Fruit fly (Drosophila melanogaster): Measurements from ENCODE around the gene Dab.

The Dab gene

DNA sequence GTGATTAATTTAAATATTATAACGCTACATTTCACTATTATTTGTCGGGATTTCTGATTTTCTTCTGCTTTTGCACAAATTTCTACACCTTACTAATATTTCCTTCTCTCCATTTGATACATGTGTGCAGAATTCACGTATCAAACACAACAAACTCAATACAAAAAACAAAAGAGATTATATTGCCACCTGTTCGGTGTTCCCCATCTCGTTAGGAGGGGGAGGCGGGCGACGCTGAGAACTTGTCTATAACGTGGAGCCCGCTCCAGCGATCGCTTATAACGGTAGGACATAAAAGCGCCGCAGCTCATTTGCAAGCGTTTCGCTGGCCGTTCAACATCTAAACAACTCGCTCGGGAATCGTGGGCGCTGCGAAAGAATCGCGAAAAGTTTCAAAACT lies 21.3 kb downstream of the Dab start, which contains the start of gene CG9701:
TSS of gene CG9701 (plus strand) at position 301 of the 400 bp plus-strand sequence.
- TF ChIP-seq gl (tag; optimal IDR thresholded peaks at IDR 0.05) = no peak
- TF ChIP-seq CG15710 (tag; optimal IDR thresholded peaks at IDR 0.05) = no peak
- no peak for TF ChIP-seq Pif1A (GFP tag; optimal IDR thresholded peaks at IDR 0.05)
- TF ChIP-seq CG13204 (GFP tag; optimal IDR thresholded peaks at IDR 0.05) = no peak
- TF ChIP-seq rn (GFP tag; IDR thresholded peaks at IDR 0.05) = no peak
- TF ChIP-seq CG10348 (GFP tag; IDR thresholded peaks at IDR 0.05) = no peak
- no peak for TF ChIP-seq Ets98B (GFP tag; IDR thresholded peaks at IDR 0.05)
- TF ChIP-seq CG14655 (GFP tag; optimal IDR thresholded peaks at IDR 0.05) = no peak
- TF ChIP-seq CG8159 (tag; optimal IDR thresholded peaks at IDR 0.05) = no peak

- peak; percentile 67 for TF ChIP-seq D1 (tag; optimal IDR thresholded peaks at IDR 0.05)
- TF ChIP-seq CG32121 (GFP tag; IDR thresholded peaks at IDR 0.05) = no peak
- TF ChIP-seq Snoo (tag; optimal IDR thresholded peaks at IDR 0.05) = no peak
- TF ChIP-seq CG12605 (GFP tag; IDR thresholded peaks at IDR 0.05) = no peak
Measured at dm6 chr3L:16741660-16742059, 29.7 kb downstream of the Dab start.

DNA sequence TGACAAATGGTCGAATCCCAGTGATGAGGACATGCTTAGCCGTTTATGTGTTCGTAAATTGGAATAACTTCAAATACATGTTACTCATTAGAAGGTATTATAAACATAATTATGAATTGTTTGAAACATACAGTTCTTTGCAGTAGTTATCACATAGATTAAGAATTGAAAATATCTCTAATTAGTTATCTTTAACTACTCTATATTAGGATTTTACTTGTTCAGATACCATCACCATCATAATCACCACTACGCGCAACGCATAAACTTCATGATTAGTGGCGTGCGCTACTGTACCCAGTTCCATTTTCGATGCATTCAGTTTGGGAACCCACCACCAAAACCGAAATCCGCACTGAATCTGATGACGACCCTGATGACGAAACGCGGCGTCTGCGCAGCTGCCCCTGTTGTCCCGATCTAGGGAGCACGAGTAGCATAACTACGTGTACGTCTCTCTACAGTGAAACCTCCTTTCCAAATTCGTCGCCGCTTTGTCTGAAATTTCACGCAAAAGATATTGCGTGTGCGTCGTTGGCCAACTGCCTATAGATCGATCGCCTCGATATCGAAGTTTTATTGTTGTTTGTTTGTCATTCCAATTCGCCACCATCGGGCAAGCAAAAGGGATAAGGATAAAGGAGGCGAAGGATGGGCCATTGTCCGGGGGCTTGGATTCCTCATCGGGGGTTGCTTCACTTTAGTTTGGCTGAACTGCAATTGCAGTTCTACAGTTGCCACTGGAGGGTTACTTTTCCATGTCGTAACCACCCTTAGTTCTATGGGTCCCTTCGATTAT lies 32.2 kb downstream of the Dab start:
- TF ChIP-seq CG8159 (tag; optimal IDR thresholded peaks at IDR 0.05) = no peak
- no peak for TF ChIP-seq CG15710 (tag; optimal IDR thresholded peaks at IDR 0.05)
- TF ChIP-seq CG13204 (GFP tag; optimal IDR thresholded peaks at IDR 0.05) = no peak
- TF ChIP-seq CG9948 (tag; optimal IDR thresholded peaks at IDR 0.05) = no peak
- TF ChIP-seq CG34367 (tag; optimal IDR thresholded peaks at IDR 0.05) = no peak
- TF ChIP-seq CG12605 (GFP tag; IDR thresholded peaks at IDR 0.05) = no peak
- TF ChIP-seq CG4496 (GFP tag; IDR thresholded peaks at IDR 0.05) = no peak
- TF ChIP-seq CG10348 (GFP tag; IDR thresholded peaks at IDR 0.05) = no peak
- TF ChIP-seq rn (GFP tag; IDR thresholded peaks at IDR 0.05) = no peak
- TF ChIP-seq EcR (GFP tag; optimal IDR thresholded peaks at IDR 0.05) = no peak

DNA sequence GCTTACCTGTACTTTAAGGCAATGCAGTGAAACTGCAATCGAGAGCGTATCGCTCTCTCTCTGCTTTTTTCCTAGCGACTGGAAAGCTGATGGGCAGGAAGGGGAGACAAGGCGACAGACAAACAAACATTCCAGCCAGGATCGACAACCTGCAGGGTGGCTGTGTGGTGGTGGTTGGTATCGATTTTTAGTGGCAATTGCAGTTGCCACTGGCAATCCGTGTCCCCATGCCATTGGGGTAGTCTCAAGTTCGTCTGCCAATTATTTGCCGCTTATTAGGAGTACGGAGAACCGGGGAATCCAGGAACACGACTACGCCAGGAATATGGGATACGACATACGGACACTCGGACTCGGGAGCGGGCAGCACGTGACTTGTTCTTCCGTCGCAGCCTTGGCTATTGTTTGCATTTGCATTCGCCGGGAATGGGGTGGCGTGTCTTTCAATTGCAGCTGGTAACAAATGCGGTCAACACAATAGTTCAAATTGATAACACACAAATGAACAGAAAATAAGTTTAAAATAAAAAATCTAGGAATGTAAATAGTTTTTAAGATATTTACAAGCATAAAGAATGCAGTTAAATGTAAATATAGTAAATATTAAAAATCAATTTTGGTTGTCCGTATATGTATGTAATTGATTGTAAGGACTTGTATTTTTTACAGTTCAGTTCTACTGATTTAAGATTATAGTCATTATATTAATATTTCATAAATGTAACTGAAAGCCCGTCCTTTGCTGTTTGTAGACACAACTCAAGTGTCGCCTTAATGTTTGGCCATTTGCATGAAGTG lies 34.9 kb downstream of the Dab start:
- TF ChIP-seq CG8301 (tag; optimal IDR thresholded peaks at IDR 0.05) (peak; percentile 54), CG15710 (tag; optimal IDR thresholded peaks at IDR 0.05) (peak; percentile 20), EcR (GFP tag; optimal IDR thresholded peaks at IDR 0.05) (no peak), fd96Ca (GFP tag; IDR thresholded peaks at IDR 0.05) (no peak), CG8159 (tag; optimal IDR thresholded peaks at IDR 0.05) (peak; percentile 37), CG14655 (GFP tag; optimal IDR thresholded peaks at IDR 0.05) (peak; percentile 31), CG9948 (tag; optimal IDR thresholded peaks at IDR 0.05) (peak; percentile 67)

DNA sequence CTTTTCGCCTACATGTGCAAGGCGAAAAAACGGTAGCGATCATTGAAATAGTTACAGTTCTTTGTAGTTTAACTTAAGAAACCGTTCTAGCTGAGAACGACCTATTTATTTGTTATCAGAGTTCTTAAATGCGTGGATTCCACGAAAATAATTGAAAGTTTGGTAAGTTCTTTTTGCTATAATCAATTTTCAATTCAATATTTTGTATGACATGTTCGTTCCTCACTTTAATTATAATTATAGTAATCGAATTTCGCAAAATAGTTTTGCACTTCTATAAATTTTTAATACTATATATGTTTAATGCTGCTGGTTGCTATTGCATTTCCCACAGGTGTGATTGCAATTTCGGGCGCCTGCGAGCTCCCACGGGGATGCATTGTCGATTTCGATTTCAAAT lies 36.4 kb downstream of the Dab start:
- TF ChIP-seq CG34367 (tag; optimal IDR thresholded peaks at IDR 0.05) (peak; percentile 36), CG15710 (tag; optimal IDR thresholded peaks at IDR 0.05) (peak; percentile 55), Pif1B (GFP tag; optimal IDR thresholded peaks at IDR 0.05) (peak; percentile 12), CG4496 (GFP tag; IDR thresholded peaks at IDR 0.05) (0 out of 3 replicates have a peak, but pooled peaks have one; percentile 31), CG10348 (GFP tag; IDR thresholded peaks at IDR 0.05) (no peak), CG8159 (tag; optimal IDR thresholded peaks at IDR 0.05) (peak; percentile 66), Snoo (tag; optimal IDR thresholded peaks at IDR 0.05) (peak; percentile 42), CG13204 (GFP tag; optimal IDR thresholded peaks at IDR 0.05) (no peak), Pif1A (GFP tag; optimal IDR thresholded peaks at IDR 0.05) (peak; percentile 29), Ets98B (GFP tag; IDR thresholded peaks at IDR 0.05) (no peak), CG32121 (GFP tag; IDR thresholded peaks at IDR 0.05) (0 out of 2 replicates have a peak, but pooled peaks have one; percentile 44), CG9948 (tag; optimal IDR thresholded peaks at IDR 0.05) (peak; percentile 56), CG8301 (tag; optimal IDR thresholded peaks at IDR 0.05) (peak; percentile 67), CG17806 (tag; optimal IDR thresholded peaks at IDR 0.05) (peak; percentile 57), CG12605 (GFP tag; IDR thresholded peaks at IDR 0.05) (no peak), CG14655 (GFP tag; optimal IDR thresholded peaks at IDR 0.05) (peak; percentile 69), rn (GFP tag; IDR thresholded peaks at IDR 0.05) (no peak), EcR (GFP tag; optimal IDR thresholded peaks at IDR 0.05) (no peak), D1 (tag; optimal IDR thresholded peaks at IDR 0.05) (no peak), gl (tag; optimal IDR thresholded peaks at IDR 0.05) (no peak)

dm6 chr3L:16749726-16750125 lies 37.8 kb downstream of the Dab start:
- no peak for TF ChIP-seq rn (GFP tag; IDR thresholded peaks at IDR 0.05)
- TF ChIP-seq CG4496 (GFP tag; IDR thresholded peaks at IDR 0.05) = peak; percentile 78
- peak; percentile 79 for TF ChIP-seq CG17806 (tag; optimal IDR thresholded peaks at IDR 0.05)
- TF ChIP-seq CG15710 (tag; optimal IDR thresholded peaks at IDR 0.05) = peak; percentile 67
- peak; percentile 75 for TF ChIP-seq CG8159 (tag; optimal IDR thresholded peaks at IDR 0.05)
- no peak for TF ChIP-seq EcR (GFP tag; optimal IDR thresholded peaks at IDR 0.05)
- peak; percentile 14 for TF ChIP-seq gl (tag; optimal IDR thresholded peaks at IDR 0.05)
- peak; percentile 32 for TF ChIP-seq D1 (tag; optimal IDR thresholded peaks at IDR 0.05)
- peak; percentile 43 for TF ChIP-seq CG34367 (tag; optimal IDR thresholded peaks at IDR 0.05)
- TF ChIP-seq CG12605 (GFP tag; IDR thresholded peaks at IDR 0.05) = no peak
- no peak for TF ChIP-seq fd96Ca (GFP tag; IDR thresholded peaks at IDR 0.05)
- no peak for TF ChIP-seq CG13204 (GFP tag; optimal IDR thresholded peaks at IDR 0.05)
- peak; percentile 83 for TF ChIP-seq CG9948 (tag; optimal IDR thresholded peaks at IDR 0.05)
- peak; percentile 7 for TF ChIP-seq Pif1A (GFP tag; optimal IDR thresholded peaks at IDR 0.05)
- no peak for TF ChIP-seq CG10348 (GFP tag; IDR thresholded peaks at IDR 0.05)
- TF ChIP-seq CG32121 (GFP tag; IDR thresholded peaks at IDR 0.05) = no peak
- peak; percentile 52 for TF ChIP-seq Pif1B (GFP tag; optimal IDR thresholded peaks at IDR 0.05)
- no peak for TF ChIP-seq Snoo (tag; optimal IDR thresholded peaks at IDR 0.05)
- TF ChIP-seq CG8301 (tag; optimal IDR thresholded peaks at IDR 0.05) = peak; percentile 84
- TF ChIP-seq CG14655 (GFP tag; optimal IDR thresholded peaks at IDR 0.05) = peak; percentile 89
- TF ChIP-seq Ets98B (GFP tag; IDR thresholded peaks at IDR 0.05) = peak; percentile 50; the same call in 1 of the 2 replicates
